Worm (Caenorhabditis elegans) whole organism, L4/young adult: ENCODE measurements around the gene idpb-4.

ENCODE experiments used
- W03F9.2 ChIP-seq: fragments of 150-350 bp; optimal IDR thresholded peaks from 2 replicates; lab custom pipeline; 2014; ENCODE audit warnings: missing biosample characterization, missing genetic modification characterization
- dao-5 ChIP-seq: sonication (generic microtip); optimal IDR thresholded peaks from 2 replicates; lab custom pipeline; 2016; ENCODE audit warnings: missing genotype, missing genetic modification characterization, moderate library complexity, missing compliant biosample characterization
- him-1 ChIP-seq: sonication (generic microtip); optimal IDR thresholded peaks from 2 replicates; lab custom pipeline; 2016; ENCODE audit warnings: missing genotype, missing genetic modification reagents, missing genetic modification characterization, missing compliant biosample characterization

- TF ChIP-seq him-1 (tag; lab: Kevin White, UChicago) (no peak), dao-5 (tag; lab: Kevin White, UChicago) (no peak), W03F9.2 (tag; lab: Kevin White, UChicago) (no peak)
Observed at ce11 chrII:8769375-8769774, 32.0 kb upstream of the idpb-4 start.
